Fruit fly (Drosophila melanogaster): ENCODE results near the gene loco.
A peak's percentile ranks its signal among the peaks of the same experiment; 100 is the strongest.

Gene loco

DNA sequence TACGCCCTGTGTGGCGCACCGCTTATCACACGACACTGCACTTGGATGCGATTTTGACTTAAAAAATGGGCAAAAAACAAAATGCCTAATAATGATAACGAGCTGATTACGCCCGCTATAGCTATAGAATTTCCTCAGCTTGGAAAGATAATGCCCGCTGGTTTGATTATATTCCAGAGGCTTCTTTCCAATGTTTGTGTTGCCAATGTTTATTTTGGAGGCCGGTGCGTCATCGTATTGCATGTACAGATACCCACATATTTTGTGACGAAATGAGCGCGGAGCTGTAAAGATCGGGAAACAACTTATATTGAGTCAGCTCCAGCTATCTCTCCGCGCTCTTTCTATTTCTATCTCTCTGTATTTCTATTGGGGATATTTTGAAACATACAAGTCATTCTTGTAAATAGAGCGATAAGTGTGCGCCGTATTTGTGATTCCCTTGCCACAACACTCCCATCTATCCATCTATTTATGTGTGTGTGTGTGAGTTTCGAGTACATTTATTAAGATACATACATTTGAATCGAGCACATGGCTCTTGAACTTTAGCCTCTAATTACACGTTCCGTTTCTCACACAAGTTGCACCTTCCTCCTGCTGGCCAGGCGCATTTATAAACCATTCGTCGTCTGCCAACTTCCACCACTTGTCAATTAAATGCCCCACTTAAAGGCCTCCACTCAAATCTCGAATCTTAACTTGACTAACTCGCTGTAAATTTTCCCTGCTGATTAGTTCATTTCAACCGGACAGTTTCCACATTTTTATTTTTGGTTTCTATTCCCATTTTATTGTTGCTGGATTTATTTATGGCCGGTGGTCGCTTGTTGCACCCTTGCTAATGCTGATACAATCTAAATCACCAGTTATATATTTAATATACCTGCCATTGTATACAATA, 45.1 kb upstream of the loco start (continued):
- TF ChIP-seq zfh1 (GFP tag; IDR thresholded peaks at IDR 0.05) (no peak), CG12219 (GFP tag; optimal IDR thresholded peaks at IDR 0.05) (no peak), Hand (GFP tag; optimal IDR thresholded peaks at IDR 0.05) (no peak), wek (GFP tag; optimal IDR thresholded peaks at IDR 0.05) (peak; percentile 43), CG18476 (GFP tag; optimal IDR thresholded peaks at IDR 0.05) (no peak), fd96Cb (tag; optimal IDR thresholded peaks at IDR 0.05) (no peak), Fer1 (GFP tag; optimal IDR thresholded peaks at IDR 0.05) (peak; percentile 27), emc (GFP tag; optimal IDR thresholded peaks at IDR 0.05) (no peak), gsb (GFP tag; IDR thresholded peaks at IDR 0.05) (no peak), CG12104 (GFP tag; optimal IDR thresholded peaks at IDR 0.05) (no peak), phol (tag; optimal IDR thresholded peaks at IDR 0.05) (no peak), zen2 (GFP tag; IDR thresholded peaks at IDR 0.05; ENCODE audit: partially characterized antibody) (no peak), CG11085 (GFP tag; IDR thresholded peaks at IDR 0.05) (no peak), Dll (GFP tag; IDR thresholded peaks at IDR 0.05; ENCODE audit: partially characterized antibody) (no peak), tin (GFP tag; optimal IDR thresholded peaks at IDR 0.05) (no peak), org-1 (GFP tag; optimal IDR thresholded peaks at IDR 0.05) (no peak), CG4328 (GFP tag; optimal IDR thresholded peaks at IDR 0.05) (peak; percentile 3), CTCF (GFP tag; optimal IDR thresholded peaks at IDR 0.05) (no peak), al (GFP tag; IDR thresholded peaks at IDR 0.05) (no peak), tll (GFP tag; optimal IDR thresholded peaks at IDR 0.05) (no peak), sens-2 (GFP tag; IDR thresholded peaks at IDR 0.05) (no peak), CG10147 (GFP tag; optimal IDR thresholded peaks at IDR 0.05) (no peak), CG2199 (GFP tag; IDR thresholded peaks at IDR 0.05) (0 out of 3 replicates have a peak, but pooled peaks have one; percentile 63), her (GFP tag; optimal IDR thresholded peaks at IDR 0.05) (no peak), CG6175 (GFP tag; IDR thresholded peaks at IDR 0.05) (no peak), ham (GFP tag; IDR thresholded peaks at IDR 0.05) (no peak), dysf (GFP tag; IDR thresholded peaks at IDR 0.05) (no peak), dan (GFP tag; IDR thresholded peaks at IDR 0.05) (no peak), CG9215 (GFP tag; IDR thresholded peaks at IDR 0.05) (no peak), CG10565 (GFP tag; optimal IDR thresholded peaks at IDR 0.05) (no peak), Ets97D (GFP tag; optimal IDR thresholded peaks at IDR 0.05) (no peak), CG15514 (GFP tag; optimal IDR thresholded peaks at IDR 0.05) (no peak), ranshi (GFP tag; IDR thresholded peaks at IDR 0.05) (no peak), CG12769 (tag; optimal IDR thresholded peaks at IDR 0.05) (peak; percentile 48), gcm2 (GFP tag; optimal IDR thresholded peaks at IDR 0.05) (no peak), fd64A (GFP tag; optimal IDR thresholded peaks at IDR 0.05) (peak; percentile 45), trh (GFP tag; optimal IDR thresholded peaks at IDR 0.05) (no peak), jumu (GFP tag; optimal IDR thresholded peaks at IDR 0.05) (no peak), TFAM (GFP tag; optimal IDR thresholded peaks at IDR 0.05) (no peak), CG10321 (GFP tag; IDR thresholded peaks at IDR 0.05) (no peak), z (GFP tag; IDR thresholded peaks at IDR 0.05) (0 out of 3 replicates have a peak, but pooled peaks have one; percentile 46), Optix (GFP tag; IDR thresholded peaks at IDR 0.05) (no peak), pb (GFP tag; optimal IDR thresholded peaks at IDR 0.05) (no peak), CG17912 (GFP tag; optimal IDR thresholded peaks at IDR 0.05) (no peak), yki (optimal IDR thresholded peaks at IDR 0.05) (no peak), CG14014 (GFP tag; IDR thresholded peaks at IDR 0.05) (no peak), tup (GFP tag; optimal IDR thresholded peaks at IDR 0.05) (no peak), Sin3A (optimal IDR thresholded peaks at IDR 0.05) (no peak), run (tag; optimal IDR thresholded peaks at IDR 0.05) (no peak), NC2α (GFP tag; optimal IDR thresholded peaks at IDR 0.05) (no peak), slou (GFP tag; optimal IDR thresholded peaks at IDR 0.05) (no peak)
